Worm (Caenorhabditis elegans): Measurements from ENCODE around the gene pzf-1.

DNA sequence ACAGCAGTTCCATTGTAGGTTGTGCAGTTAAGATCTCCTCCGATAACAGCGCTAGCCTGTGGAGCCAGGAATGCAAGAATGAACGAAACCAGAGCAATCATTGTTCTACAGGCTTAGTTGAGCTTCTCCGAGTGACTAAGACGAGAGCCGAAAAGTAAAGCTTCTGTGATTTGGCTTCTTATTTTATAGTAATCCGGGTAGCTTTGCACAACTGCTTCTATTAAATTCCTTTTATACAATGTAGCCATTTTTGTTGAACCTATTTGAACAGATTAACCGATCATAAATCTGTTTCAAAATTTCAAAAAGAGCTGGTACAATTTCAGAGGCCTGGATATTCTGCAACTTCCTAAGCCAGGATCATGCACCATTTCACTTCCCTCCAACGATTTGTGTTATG, 10.8 kb downstream of the pzf-1 start, which contains the start of gene F35E8.9:
- TF ChIP-seq ztf-29 (GFP tag; IDR thresholded peaks at IDR 0.05) = no peak
- no peak for TF ChIP-seq cog-1 (tag; optimal IDR thresholded peaks at IDR 0.05)
- TF ChIP-seq tab-1 (GFP tag; IDR thresholded peaks at IDR 0.05) = no peak
